Fruit fly (Drosophila melanogaster): ENCODE results near the gene CG8564.

The CG8564 gene

dm6 chr3L:7367798-7368678, 19.7 kb downstream of the CG8564 start:
- no peak for TF ChIP-seq Dll (optimal IDR thresholded peaks at IDR 0.05)
- TF ChIP-seq CG8478 (optimal IDR thresholded peaks at IDR 0.05) = no peak
- TF ChIP-seq psq (optimal IDR thresholded peaks at IDR 0.05) = no peak
- no peak for TF ChIP-seq EcR (GFP tag; optimal IDR thresholded peaks at IDR 0.05)
- TF ChIP-seq usp (GFP tag; optimal IDR thresholded peaks at IDR 0.05) = no peak
- TF ChIP-seq pan (optimal IDR thresholded peaks at IDR 0.05) = no peak

DNA sequence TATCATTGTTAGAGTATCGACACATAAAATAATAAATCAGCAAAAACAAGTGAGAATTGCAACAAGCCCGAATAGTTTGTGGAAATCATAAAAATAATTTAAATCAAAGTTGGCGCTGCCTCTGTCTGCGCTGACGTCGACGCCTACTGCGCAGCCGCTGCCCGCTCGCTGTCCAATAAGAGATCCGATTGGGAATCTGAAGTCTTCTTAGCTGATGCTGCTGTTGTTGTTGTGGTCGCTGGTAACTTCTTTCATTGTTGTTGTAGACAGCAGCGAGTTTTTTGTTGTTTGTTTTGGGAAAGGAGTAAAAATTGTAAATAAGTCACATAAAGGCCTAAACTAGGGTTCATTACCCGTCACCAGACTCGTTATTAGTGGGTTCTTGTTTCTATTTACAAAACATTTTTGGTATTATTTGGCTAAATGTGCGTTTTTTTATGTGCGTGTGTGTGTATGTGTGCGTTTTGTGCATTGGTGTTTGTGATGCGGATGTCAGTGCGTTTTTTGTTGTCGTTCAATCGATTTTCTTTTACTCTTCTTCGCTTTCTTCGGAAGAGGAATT, 22.9 kb downstream of the CG8564 start:
- TF ChIP-seq CG8478 (optimal IDR thresholded peaks at IDR 0.05) (no peak), psq (optimal IDR thresholded peaks at IDR 0.05) (no peak), EcR (GFP tag; optimal IDR thresholded peaks at IDR 0.05) (no peak), Dll (optimal IDR thresholded peaks at IDR 0.05) (no peak), pan (optimal IDR thresholded peaks at IDR 0.05) (no peak), usp (GFP tag; optimal IDR thresholded peaks at IDR 0.05) (no peak)

DNA sequence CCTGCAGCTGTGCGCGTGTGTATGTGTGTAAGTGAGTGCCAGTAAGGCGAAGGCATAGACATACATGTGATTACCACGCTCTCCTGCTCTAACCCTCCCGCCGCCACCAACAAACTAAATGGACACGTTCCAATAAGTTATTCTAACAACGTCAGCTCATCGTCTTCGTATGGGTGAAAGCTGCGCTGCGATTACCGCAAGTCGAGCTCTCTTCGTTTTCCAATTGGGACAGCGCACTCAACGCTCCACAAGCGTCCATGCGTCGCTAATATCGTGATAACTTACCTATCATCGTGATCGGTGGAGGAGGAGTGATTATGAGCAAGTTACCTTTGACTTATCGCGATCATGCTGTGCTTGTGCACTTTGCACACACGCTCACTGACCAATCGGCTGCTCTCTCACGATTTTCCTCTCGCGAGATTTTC, 26.6 kb downstream of the CG8564 start:
- TF ChIP-seq CG8478 (optimal IDR thresholded peaks at IDR 0.05) (no peak), Dll (optimal IDR thresholded peaks at IDR 0.05) (no peak), psq (optimal IDR thresholded peaks at IDR 0.05) (no peak), usp (GFP tag; optimal IDR thresholded peaks at IDR 0.05) (no peak), pan (optimal IDR thresholded peaks at IDR 0.05) (no peak), EcR (GFP tag; optimal IDR thresholded peaks at IDR 0.05) (no peak)

dm6 chr3L:7360324-7360852, 27.3 kb downstream of the CG8564 start, which contains the start of gene Sec63:
Gene Sec63 (plus strand): TSS chr3L:7360561.
- TF ChIP-seq Dll (optimal IDR thresholded peaks at IDR 0.05) = no peak
- no peak for TF ChIP-seq pan (optimal IDR thresholded peaks at IDR 0.05)
- no peak for TF ChIP-seq psq (optimal IDR thresholded peaks at IDR 0.05)
- no peak for TF ChIP-seq CG8478 (optimal IDR thresholded peaks at IDR 0.05)
- TF ChIP-seq EcR (GFP tag; optimal IDR thresholded peaks at IDR 0.05) = no peak
- no peak for TF ChIP-seq usp (GFP tag; optimal IDR thresholded peaks at IDR 0.05)

DNA sequence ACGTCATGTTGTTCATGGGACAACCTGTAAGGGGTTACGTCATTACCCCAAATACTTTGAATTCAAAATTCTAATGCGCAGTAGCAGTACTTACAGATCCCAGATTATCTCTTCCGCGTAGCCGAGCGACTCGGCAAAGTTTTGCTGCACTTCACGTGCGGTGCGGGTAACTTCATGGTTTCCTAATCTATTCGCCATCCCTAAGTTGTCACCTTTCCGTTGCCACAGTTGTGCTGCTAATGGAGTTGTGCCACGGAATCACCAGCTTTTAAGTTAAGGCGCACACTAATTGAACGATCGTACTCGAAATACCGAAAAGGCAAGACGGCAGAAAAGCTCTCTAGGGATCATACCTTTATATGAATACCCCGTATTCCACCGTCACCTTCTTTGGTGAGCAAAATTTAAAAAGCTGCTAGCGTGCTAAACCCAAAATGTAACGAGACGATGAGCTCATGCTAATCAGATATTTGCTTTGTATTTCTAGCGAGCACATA, 27.8 kb downstream of the CG8564 start, which contains the start of gene pst:
TSS of gene pst (minus strand) at position 437 of the 497 bp plus-strand sequence.
- TF ChIP-seq pan (optimal IDR thresholded peaks at IDR 0.05) = no peak
- no peak for TF ChIP-seq EcR (GFP tag; optimal IDR thresholded peaks at IDR 0.05)
- TF ChIP-seq CG8478 (optimal IDR thresholded peaks at IDR 0.05) = no peak
- TF ChIP-seq Dll (optimal IDR thresholded peaks at IDR 0.05) = no peak
- no peak for TF ChIP-seq usp (GFP tag; optimal IDR thresholded peaks at IDR 0.05)
- TF ChIP-seq psq (optimal IDR thresholded peaks at IDR 0.05) = no peak

DNA sequence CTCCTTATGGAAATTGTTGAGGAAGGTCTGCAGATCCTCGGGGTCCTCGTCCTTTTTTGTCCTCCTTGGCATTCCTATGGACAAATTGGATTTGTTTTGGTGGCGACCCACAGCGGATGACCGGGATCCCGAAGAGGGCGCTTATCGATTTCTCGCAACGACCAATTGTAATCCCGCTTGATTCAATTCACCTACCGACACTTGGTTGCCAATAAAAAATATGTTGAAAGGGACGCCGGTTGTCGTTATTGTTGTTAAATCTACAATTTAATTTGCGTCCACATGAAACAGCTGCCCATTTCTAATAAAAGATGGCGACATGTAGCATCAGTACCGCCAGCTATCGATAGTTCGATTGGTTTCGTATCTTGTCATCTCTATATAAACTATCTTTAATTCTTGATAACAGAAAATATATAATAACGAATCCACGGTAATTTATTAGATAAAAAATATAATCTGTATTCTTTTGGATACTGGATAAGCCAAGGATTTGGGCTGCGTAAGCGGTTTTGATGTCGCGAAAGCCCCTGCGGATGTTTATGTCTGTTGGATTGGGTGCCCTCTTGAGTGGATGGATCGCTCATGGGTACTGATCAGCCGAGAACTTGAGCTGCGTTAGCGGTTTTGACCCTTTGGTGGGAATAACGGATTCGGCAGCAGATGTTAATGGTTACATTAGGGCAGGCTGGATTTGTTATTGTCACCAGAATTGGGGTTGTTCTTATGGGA, 31.2 kb downstream of the CG8564 start, which contains the start of gene CTCF:
TSS of gene CTCF (minus strand) at position 328 of the 732 bp plus-strand sequence.
- no peak for TF ChIP-seq usp (GFP tag; optimal IDR thresholded peaks at IDR 0.05)
- TF ChIP-seq EcR (GFP tag; optimal IDR thresholded peaks at IDR 0.05) = no peak
- no peak for TF ChIP-seq psq (optimal IDR thresholded peaks at IDR 0.05)
- TF ChIP-seq CG8478 (optimal IDR thresholded peaks at IDR 0.05) = no peak
- no peak for TF ChIP-seq pan (optimal IDR thresholded peaks at IDR 0.05)
- no peak for TF ChIP-seq Dll (optimal IDR thresholded peaks at IDR 0.05)

dm6 chr3L:7349311-7349710, 38.4 kb downstream of the CG8564 start:
- TF ChIP-seq Dll (optimal IDR thresholded peaks at IDR 0.05) = no peak
- TF ChIP-seq EcR (GFP tag; optimal IDR thresholded peaks at IDR 0.05) = no peak
- no peak for TF ChIP-seq usp (GFP tag; optimal IDR thresholded peaks at IDR 0.05)
- no peak for TF ChIP-seq psq (optimal IDR thresholded peaks at IDR 0.05)
- no peak for TF ChIP-seq pan (optimal IDR thresholded peaks at IDR 0.05)
- no peak for TF ChIP-seq CG8478 (optimal IDR thresholded peaks at IDR 0.05)

DNA sequence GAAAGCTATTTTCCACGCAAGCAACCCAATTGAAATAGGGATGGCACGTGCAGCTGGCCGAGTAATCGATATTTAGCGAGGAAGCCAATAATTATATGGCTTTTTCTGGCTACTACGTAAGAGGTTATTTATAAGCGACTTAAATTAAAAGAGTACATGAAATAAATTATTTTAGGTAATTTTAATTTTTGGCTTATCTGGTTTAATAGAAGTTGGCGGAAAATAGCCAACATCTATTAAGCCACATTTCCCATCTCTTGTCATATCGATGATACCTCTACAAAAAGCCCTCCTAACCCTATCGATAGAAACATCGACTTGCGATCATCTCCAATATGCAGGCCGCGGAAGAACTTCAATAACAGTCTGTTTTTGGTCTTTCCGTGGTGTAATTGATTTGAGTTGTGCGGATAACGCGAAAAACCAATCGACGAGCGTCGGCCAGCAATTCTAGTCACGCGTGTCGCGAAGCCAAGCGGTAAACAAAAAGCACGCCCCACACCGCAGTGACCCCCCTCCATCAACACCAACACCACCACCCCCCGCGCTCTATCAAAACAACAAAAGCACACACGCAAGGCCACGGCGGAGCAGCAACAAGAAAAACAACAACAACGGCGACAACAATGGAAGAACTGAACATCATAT, 39.6 kb downstream of the CG8564 start, which contains the start of the genes Srp19 and qm:
TSS of gene Srp19 (minus strand) at position 51 of the 648 bp plus-strand sequence.
TSS of gene qm (plus strand) at position 330 of the 648 bp plus-strand sequence.
- TF ChIP-seq psq (optimal IDR thresholded peaks at IDR 0.05) (no peak), Dll (optimal IDR thresholded peaks at IDR 0.05) (no peak), pan (optimal IDR thresholded peaks at IDR 0.05) (no peak), EcR (GFP tag; optimal IDR thresholded peaks at IDR 0.05) (no peak), usp (GFP tag; optimal IDR thresholded peaks at IDR 0.05) (no peak), CG8478 (optimal IDR thresholded peaks at IDR 0.05) (no peak)

dm6 chr3L:7346951-7347350, 40.8 kb downstream of the CG8564 start, which contains the start of gene CG14834:
Gene CG14834 (minus strand): TSS chr3L:7347123.
- TF ChIP-seq psq (optimal IDR thresholded peaks at IDR 0.05) (no peak), CG8478 (optimal IDR thresholded peaks at IDR 0.05) (no peak), Dll (optimal IDR thresholded peaks at IDR 0.05) (no peak), usp (GFP tag; optimal IDR thresholded peaks at IDR 0.05) (no peak), EcR (GFP tag; optimal IDR thresholded peaks at IDR 0.05) (no peak), pan (optimal IDR thresholded peaks at IDR 0.05) (no peak)

- TF ChIP-seq usp (GFP tag; optimal IDR thresholded peaks at IDR 0.05) = no peak
- peak; percentile 12 for TF ChIP-seq Dll (optimal IDR thresholded peaks at IDR 0.05)
Observed at dm6 chr3L:7344965-7345427, 42.7 kb downstream of the CG8564 start, which contains the start of gene Cln7. Gene Cln7 (minus strand): TSS chr3L:7345183.
